Fruit fly (Drosophila melanogaster): ENCODE data around the gene CG7548.
"Not testable (repeated sequence)": the region's sequence is repeated elsewhere in the genome, so short reads cannot be mapped to it uniquely, and the experiment has no call there.

Gene CG7548

DNA sequence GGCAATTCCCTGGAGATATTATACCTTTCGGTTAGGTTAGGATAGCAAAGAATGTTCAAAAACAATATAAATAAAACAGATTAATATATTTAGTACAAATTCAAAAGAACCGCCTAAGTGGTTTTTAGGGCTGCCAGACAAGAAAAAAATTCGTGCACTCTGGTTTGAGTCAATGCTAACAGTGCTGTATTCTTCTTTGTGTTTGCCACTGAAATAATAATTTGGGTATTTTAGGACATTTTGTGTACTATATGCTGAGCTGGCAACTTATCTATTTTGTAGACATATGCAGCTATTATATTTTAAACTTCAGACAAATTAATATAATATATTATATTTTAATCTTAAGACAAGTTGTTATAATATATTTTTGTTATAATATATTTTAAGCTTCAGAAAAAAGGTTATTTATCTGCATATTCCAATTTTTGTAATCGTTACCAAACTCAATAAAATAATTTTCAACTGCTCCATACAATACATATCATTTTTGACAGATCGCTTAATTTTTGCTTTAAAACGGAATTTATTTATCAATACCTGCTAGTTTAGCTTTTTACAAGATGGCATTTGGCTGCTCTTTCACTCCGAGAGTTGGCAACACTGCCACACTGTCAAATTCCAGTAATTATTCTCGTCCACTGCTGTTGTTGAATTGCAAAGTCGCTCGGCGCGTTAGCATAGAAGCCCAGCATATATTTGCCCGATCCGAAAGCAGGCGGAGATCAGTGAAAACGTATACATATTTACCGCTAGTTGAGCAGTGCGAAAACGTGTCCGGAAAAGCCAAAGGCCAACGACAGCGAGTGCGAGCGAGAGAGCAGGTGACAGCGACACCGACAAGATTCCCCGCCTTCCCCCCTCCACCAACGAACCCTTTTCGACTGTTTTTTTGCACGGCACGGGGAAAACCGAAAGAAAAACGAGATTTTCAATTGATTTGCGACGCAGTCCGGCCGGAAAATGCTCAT is 4.7 kb upstream of the CG7548 start, which contains the start of gene CG7546:
Gene CG7546 (plus strand): TSS at position 573 of the 971 bp plus-strand sequence.
- TF ChIP-seq CG1621 (tag; optimal IDR thresholded peaks at IDR 0.05): peak; percentile 66
- TF ChIP-seq Ets96B (tag; optimal IDR thresholded peaks at IDR 0.05): no peak
- peak; percentile 12 for TF ChIP-seq lz (GFP tag; optimal IDR thresholded peaks at IDR 0.05)
- TF ChIP-seq svp (GFP tag): peak; percentile 99
- TF ChIP-seq CG15336 (GFP tag; IDR thresholded peaks at IDR 0.05): no peak
- peak; percentile 41 for TF ChIP-seq esn (GFP tag; optimal IDR thresholded peaks at IDR 0.05)
- peak; percentile 3 for TF ChIP-seq CG7368 (GFP tag; optimal IDR thresholded peaks at IDR 0.05)
- TF ChIP-seq dac (GFP tag; optimal IDR thresholded peaks at IDR 0.05): peak; percentile 12
- peak; percentile 25 for TF ChIP-seq CG3032 (tag; optimal IDR thresholded peaks at IDR 0.05)
- TF ChIP-seq CG31627 (GFP tag; optimal IDR thresholded peaks at IDR 0.05): peak; percentile 47
- no peak for TF ChIP-seq dsx (GFP tag; optimal IDR thresholded peaks at IDR 0.05; ENCODE audit: poor library complexity, severe bottlenecking)
- TF ChIP-seq achi (GFP tag; optimal IDR thresholded peaks at IDR 0.05): peak; percentile 92
- no peak for TF ChIP-seq CG9139 (GFP tag; optimal IDR thresholded peaks at IDR 0.05)
- peak; percentile 26 for TF ChIP-seq Hr4 (GFP tag; optimal IDR thresholded peaks at IDR 0.05)
- TF ChIP-seq CG8632 (GFP tag; optimal IDR thresholded peaks at IDR 0.05): peak; percentile 15
- peak; percentile 18 for TF ChIP-seq cyc (GFP tag; optimal IDR thresholded peaks at IDR 0.05)
- TF ChIP-seq Sox14 (GFP tag; optimal IDR thresholded peaks at IDR 0.05): peak; percentile 51
- peak; percentile 11 for TF ChIP-seq Ets21C (GFP tag; optimal IDR thresholded peaks at IDR 0.05)
- TF ChIP-seq CG4318 (GFP tag; optimal IDR thresholded peaks at IDR 0.05): no peak
- TF ChIP-seq CG10631 (GFP tag; optimal IDR thresholded peaks at IDR 0.05): peak; percentile 44
- TF ChIP-seq CG6163 (GFP tag; IDR thresholded peaks at IDR 0.05): 0 out of 3 replicates have a peak, but pooled peaks have one; percentile 22
- TF ChIP-seq eg (GFP tag; IDR thresholded peaks at IDR 0.05): peak; percentile 34; the same call in 1 of the 3 replicates
- TF ChIP-seq acj6 (GFP tag; optimal IDR thresholded peaks at IDR 0.05): peak; percentile 41
- TF ChIP-seq Sox15 (GFP tag; optimal IDR thresholded peaks at IDR 0.05): peak; percentile 32
- TF ChIP-seq spab (GFP tag; optimal IDR thresholded peaks at IDR 0.05): no peak
- 0 out of 3 replicates have a peak, but pooled peaks have one; percentile 16 for TF ChIP-seq CG8119 (GFP tag; IDR thresholded peaks at IDR 0.05)
- peak; percentile 33 for TF ChIP-seq CG3919 (GFP tag; optimal IDR thresholded peaks at IDR 0.05)
- peak; percentile 82 for TF ChIP-seq Eip78C (GFP tag)
- TF ChIP-seq ss (GFP tag; optimal IDR thresholded peaks at IDR 0.05): peak in 1 of 2 experiments; percentile 26
- TF ChIP-seq salr (GFP tag; optimal IDR thresholded peaks at IDR 0.05): peak in 1 of 2 experiments; percentile 54
- no peak for TF ChIP-seq Smox (GFP tag; optimal IDR thresholded peaks at IDR 0.05)
- peak; percentile 52 for TF ChIP-seq CG32006 (GFP tag; optimal IDR thresholded peaks at IDR 0.05)
- peak; percentile 24 for TF ChIP-seq CG34406 (GFP tag; optimal IDR thresholded peaks at IDR 0.05)

DNA sequence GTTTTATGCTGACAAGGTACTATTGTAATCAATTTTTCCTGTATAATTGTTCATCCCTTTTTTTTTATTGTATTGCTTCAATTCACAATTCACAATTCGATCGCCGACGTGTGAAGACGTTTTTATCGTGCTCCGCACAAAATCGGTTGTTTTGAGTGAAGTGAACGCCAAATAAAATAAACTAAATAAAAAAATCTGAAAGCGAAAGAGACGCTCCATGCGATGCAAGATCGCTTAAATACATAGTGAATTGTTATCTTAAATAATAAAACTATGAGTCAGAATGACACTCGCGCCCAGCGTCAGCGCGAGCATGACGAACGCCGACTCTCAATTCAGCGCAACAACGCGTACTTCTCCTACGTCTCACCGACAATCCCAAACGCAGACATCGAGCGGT is 7.3 kb downstream of the CG7548 start, which contains the start of gene CG8539:
Gene CG8539 (minus strand): TSS at position 101 of the 400 bp plus-strand sequence.
- TF ChIP-seq CG16779 (tag; optimal IDR thresholded peaks at IDR 0.05); CG32006 (GFP tag; optimal IDR thresholded peaks at IDR 0.05); esn (GFP tag; optimal IDR thresholded peaks at IDR 0.05): not testable (repeated sequence)

DNA sequence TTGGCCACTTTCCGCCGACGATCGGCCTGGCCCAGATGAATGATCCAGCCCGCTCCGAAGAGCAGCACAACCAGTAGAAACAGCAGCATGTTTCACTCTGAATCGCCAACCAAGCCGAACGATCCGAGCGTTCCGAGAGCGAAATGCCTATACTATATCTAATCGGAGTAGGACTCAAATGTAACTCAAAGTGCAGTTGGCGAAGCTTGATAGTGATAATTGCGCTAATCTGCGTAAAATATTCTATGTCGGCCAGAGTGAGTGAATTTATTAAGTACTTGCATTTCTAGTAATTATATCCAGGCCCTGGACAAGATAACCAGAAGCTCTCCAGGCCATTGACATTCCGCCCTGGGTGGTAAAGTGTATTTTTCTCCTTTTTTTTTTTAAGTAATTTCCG is 9.9 kb downstream of the CG7548 start, which contains the start of gene Cyp4d8:
Gene Cyp4d8 (minus strand): TSS at position 101 of the 400 bp plus-strand sequence.
- TF ChIP-seq CG11762 (GFP tag; optimal IDR thresholded peaks at IDR 0.05; ENCODE audit: insufficient read depth) (no peak), Eip78C (GFP tag) (no peak), Met (GFP tag; optimal IDR thresholded peaks at IDR 0.05) (no peak), CG11902 (GFP tag; optimal IDR thresholded peaks at IDR 0.05) (no peak), CG10631 (GFP tag; optimal IDR thresholded peaks at IDR 0.05) (no peak), CG16779 (tag; optimal IDR thresholded peaks at IDR 0.05) (no peak), pdm3 (GFP tag; optimal IDR thresholded peaks at IDR 0.05) (no peak), CG6276 (GFP tag; optimal IDR thresholded peaks at IDR 0.05) (no peak), CG6854 (GFP tag; optimal IDR thresholded peaks at IDR 0.05) (no peak), CG6163 (GFP tag; IDR thresholded peaks at IDR 0.05) (no peak), fkh (GFP tag; optimal IDR thresholded peaks at IDR 0.05) (no peak), CG34406 (GFP tag; optimal IDR thresholded peaks at IDR 0.05) (no peak), CG3032 (tag; optimal IDR thresholded peaks at IDR 0.05) (no peak), OdsH (GFP tag; optimal IDR thresholded peaks at IDR 0.05) (no peak), CG32006 (GFP tag; optimal IDR thresholded peaks at IDR 0.05) (no peak), fd59A (GFP tag; optimal IDR thresholded peaks at IDR 0.05) (no peak), net (GFP tag; optimal IDR thresholded peaks at IDR 0.05) (no peak), CG7368 (GFP tag; optimal IDR thresholded peaks at IDR 0.05) (no peak)

Measured in whole organism, prepupa.